Worm (Caenorhabditis elegans) whole organism, early embryonic: Measurements from ENCODE around the gene R12B2.8.
A peak's percentile ranks its signal among the peaks of the same experiment; 100 is the strongest.

Source experiments
- B0310.2 ChIP-seq: sonication (generic microtip); optimal IDR thresholded peaks from 2 replicates; lab custom pipeline; 2016; ENCODE audit warnings: mild to moderate bottlenecking, missing genetic modification characterization, missing compliant biosample characterization
- F13C5.2 ChIP-seq: sonication (generic microtip); optimal IDR thresholded peaks from 2 replicates; lab custom pipeline; 2017; ENCODE audit warnings: mild to moderate bottlenecking, missing genetic modification characterization, inconsistent platforms, missing compliant biosample characterization
- aly-1 ChIP-seq: sonication (generic microtip); optimal IDR thresholded peaks from 2 replicates; lab custom pipeline; 2016; ENCODE audit warnings: missing genetic modification characterization, missing compliant biosample characterization
- ama-1 ChIP-seq: fragments of 150-350 bp; optimal IDR thresholded peaks from 2 replicates; lab custom pipeline; 2014
- ceh-13 ChIP-seq: fragments of 200-800 bp; sonication (Bioruptor generic); optimal IDR thresholded peaks from 2 replicates; lab custom pipeline; 2018; ENCODE audit warnings: mild to moderate bottlenecking, missing genetic modification characterization, missing compliant biosample characterization
- ets-7 ChIP-seq: sonication (generic microtip); optimal IDR thresholded peaks from 2 replicates; lab custom pipeline; 2016; ENCODE audit warnings: missing genotype, missing genetic modification characterization, missing compliant biosample characterization
- flt-1 ChIP-seq: fragments of 200-800 bp; sonication (Bioruptor generic); IDR thresholded peaks from 2 replicates; pipeline ENCODE4 v1.3.6; 2022; ENCODE audit warnings: missing genetic modification characterization, missing compliant biosample characterization
- hmbx-1 ChIP-seq: sonication (generic microtip); optimal IDR thresholded peaks from 2 replicates; lab custom pipeline; 2016; ENCODE audit warnings: mild to moderate bottlenecking, missing genetic modification characterization, missing compliant biosample characterization
- hmg-4 ChIP-seq: fragments of 200-800 bp; sonication (Bioruptor generic); optimal IDR thresholded peaks from 2 replicates; lab custom pipeline; 2018; ENCODE audit warnings: mild to moderate bottlenecking, missing genetic modification characterization, missing compliant biosample characterization
- hnd-1 ChIP-seq: sonication (generic microtip); optimal IDR thresholded peaks from 2 replicates; lab custom pipeline; 2016; ENCODE audit warnings: missing genetic modification characterization, missing compliant biosample characterization
- pes-1 ChIP-seq: fragments of 200-800 bp; sonication (Bioruptor generic); IDR thresholded peaks from 2 replicates; pipeline ENCODE4 v1.3.6; 2022; ENCODE audit warnings: missing genetic modification reagents, missing genetic modification characterization, missing compliant biosample characterization
- scrt-1 ChIP-seq: fragments of 200-800 bp; sonication (Bioruptor generic); IDR thresholded peaks from 2 replicates; pipeline ENCODE4 v1.3.6; 2022; ENCODE audit warnings: missing genetic modification characterization, missing compliant biosample characterization
- sea-1 ChIP-seq: fragments of 200-800 bp; sonication (Bioruptor generic); conservative IDR thresholded peaks from 2 replicates; pipeline ENCODE4 v1.3.6; 2022; ENCODE audit warnings: missing genetic modification characterization, missing compliant biosample characterization
- tbx-11 ChIP-seq: fragments of 200-800 bp; sonication (Bioruptor generic); IDR thresholded peaks from 2 replicates; pipeline ENCODE4 v1.3.6; 2022; ENCODE audit warnings: missing genetic modification characterization, missing compliant biosample characterization
- tbx-37 ChIP-seq: fragments of 200-800 bp; sonication (Bioruptor generic); conservative IDR thresholded peaks from 2 replicates; pipeline ENCODE4 v1.3.6; 2022; ENCODE audit warnings: missing genetic modification reagents, missing genetic modification characterization, missing compliant biosample characterization
- tra-4 ChIP-seq: sonication (generic microtip); optimal IDR thresholded peaks from 2 replicates; lab custom pipeline; 2017; ENCODE audit warnings: missing genetic modification characterization, missing compliant biosample characterization

Gene R12B2.8

DNA sequence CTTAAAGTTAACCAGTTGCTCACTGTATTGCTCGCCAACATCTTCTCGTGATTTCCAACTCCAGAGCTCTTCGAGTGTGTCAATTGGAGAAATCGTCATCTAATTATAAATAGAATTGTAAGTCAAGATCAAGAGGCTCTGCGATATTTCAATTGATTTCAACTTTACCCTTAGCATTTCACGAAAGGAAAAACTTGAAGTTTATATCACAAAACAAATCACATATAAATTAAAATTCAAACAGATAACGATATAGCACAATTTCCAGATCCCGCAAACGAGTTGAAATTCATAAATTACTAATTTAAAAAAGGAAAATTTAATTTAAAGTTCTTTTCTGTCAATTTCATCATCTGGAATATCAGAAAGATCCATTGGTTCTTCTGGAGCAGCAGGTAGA, 44.7 kb downstream of the R12B2.8 start, which contains the start of gene eng-1:
eng-1 (minus strand) TSS at position 101 of the 400 bp plus-strand sequence.
- TF ChIP-seq hmbx-1 (tag; lab: Kevin White, UChicago): no peak
- TF ChIP-seq sea-1 (GFP tag; lab: Robert Waterston, UW): no peak
- no peak for TF ChIP-seq flt-1 (GFP tag; lab: Robert Waterston, UW)
- TF ChIP-seq F13C5.2 (tag; lab: Kevin White, UChicago): no peak
- TF ChIP-seq ceh-13 (GFP tag; lab: Kevin White, UChicago): no peak
- no peak for TF ChIP-seq scrt-1 (GFP tag; lab: Robert Waterston, UW)
- TF ChIP-seq aly-1 (tag; lab: Kevin White, UChicago): no peak
- TF ChIP-seq tbx-11 (GFP tag; lab: Robert Waterston, UW): no peak
- no peak for TF ChIP-seq ets-7 (tag; lab: Kevin White, UChicago)
- TF ChIP-seq hnd-1 (tag; lab: Kevin White, UChicago): no peak
- TF ChIP-seq ama-1 (lab: Kevin White, UChicago): no peak

- TF ChIP-seq F13C5.2 (tag; lab: Kevin White, UChicago) (no peak), ets-7 (tag; lab: Kevin White, UChicago) (no peak), B0310.2 (no peak), tbx-37 (GFP tag; lab: Robert Waterston, UW) (no peak), ceh-13 (GFP tag; lab: Kevin White, UChicago) (no peak), aly-1 (tag; lab: Kevin White, UChicago) (no peak), tra-4 (tag; lab: Kevin White, UChicago) (no peak), tbx-11 (GFP tag; lab: Robert Waterston, UW) (no peak), pes-1 (GFP tag; lab: Robert Waterston, UW) (no peak)
Measured at ce11 chrIII:5869429-5869828, 45.7 kb downstream of the R12B2.8 start, which contains the start of gene F01F1.15. F01F1.15 (minus strand) TSS chrIII:5869529.

ce11 chrIII:5871760-5872159, 48.0 kb downstream of the R12B2.8 start, which contains the start of the genes F01F1.11 and F01F1.3:
F01F1.11 (minus strand) TSS chrIII:5871877.
F01F1.3 (plus strand) TSS chrIII:5871938.
- TF ChIP-seq tra-4 (tag; lab: Kevin White, UChicago) (no peak), F13C5.2 (tag; lab: Kevin White, UChicago) (no peak), sea-1 (GFP tag; lab: Robert Waterston, UW) (no peak), scrt-1 (GFP tag; lab: Robert Waterston, UW) (no peak), pes-1 (GFP tag; lab: Robert Waterston, UW) (peak; percentile 53; the same call in 1 of the 2 replicates), B0310.2 (no peak), tbx-11 (GFP tag; lab: Robert Waterston, UW) (no peak), flt-1 (GFP tag; lab: Robert Waterston, UW) (no peak), hmg-4 (GFP tag; lab: Kevin White, UChicago) (no peak), ama-1 (lab: Kevin White, UChicago) (no peak), tbx-37 (GFP tag; lab: Robert Waterston, UW) (peak; percentile 66; the same call in 1 of the 2 replicates), ets-7 (tag; lab: Kevin White, UChicago) (no peak)

- TF ChIP-seq hnd-1 (tag; lab: Kevin White, UChicago) (no peak), tra-4 (tag; lab: Kevin White, UChicago) (no peak)
Measured at ce11 chrIII:5872288-5872687, 48.6 kb downstream of the R12B2.8 start.

DNA sequence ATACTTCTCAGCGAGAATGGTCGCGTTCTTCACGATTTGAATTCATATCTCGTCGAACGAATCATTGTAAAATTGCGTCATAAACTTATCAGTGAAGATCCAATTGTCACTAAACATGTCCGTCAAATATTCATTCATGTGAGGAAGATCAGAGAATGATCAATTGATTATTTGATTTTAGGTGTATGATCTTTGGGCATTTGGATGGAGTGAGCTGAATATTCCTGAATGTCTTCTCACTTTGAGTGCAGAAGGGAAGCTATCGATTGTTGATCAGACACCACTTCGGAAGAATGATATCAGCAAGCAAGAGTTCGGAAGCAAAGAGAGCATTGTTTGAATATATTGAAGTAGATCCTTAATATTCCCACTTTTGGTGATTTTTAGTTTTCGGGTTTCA, 50.5 kb downstream of the R12B2.8 start:
- no peak for TF ChIP-seq pes-1 (GFP tag; lab: Robert Waterston, UW)
- no peak for TF ChIP-seq scrt-1 (GFP tag; lab: Robert Waterston, UW)
- TF ChIP-seq B0310.2: no peak
- TF ChIP-seq ceh-13 (GFP tag; lab: Kevin White, UChicago): no peak
- no peak for TF ChIP-seq ets-7 (tag; lab: Kevin White, UChicago)
- TF ChIP-seq aly-1 (tag; lab: Kevin White, UChicago): no peak
- TF ChIP-seq ama-1 (lab: Kevin White, UChicago): no peak
- TF ChIP-seq tra-4 (tag; lab: Kevin White, UChicago): no peak
- no peak for TF ChIP-seq F13C5.2 (tag; lab: Kevin White, UChicago)
- TF ChIP-seq flt-1 (GFP tag; lab: Robert Waterston, UW): no peak

ce11 chrIII:5874664-5875417, 51.1 kb downstream of the R12B2.8 start:
- TF ChIP-seq tbx-37 (GFP tag; lab: Robert Waterston, UW): no peak
- TF ChIP-seq F13C5.2 (tag; lab: Kevin White, UChicago): no peak
- no peak for TF ChIP-seq aly-1 (tag; lab: Kevin White, UChicago)
- no peak for TF ChIP-seq ama-1 (lab: Kevin White, UChicago)
- no peak for TF ChIP-seq flt-1 (GFP tag; lab: Robert Waterston, UW)

ce11 chrIII:5875418-5875702, 51.6 kb downstream of the R12B2.8 start:
- no peak for TF ChIP-seq pes-1 (GFP tag; lab: Robert Waterston, UW)
- no peak for TF ChIP-seq ets-7 (tag; lab: Kevin White, UChicago)
- TF ChIP-seq F13C5.2 (tag; lab: Kevin White, UChicago): no peak
- TF ChIP-seq tbx-11 (GFP tag; lab: Robert Waterston, UW): no peak

- TF ChIP-seq hmg-4 (GFP tag; lab: Kevin White, UChicago) (no peak), hmbx-1 (tag; lab: Kevin White, UChicago) (no peak), ama-1 (lab: Kevin White, UChicago) (no peak), hnd-1 (tag; lab: Kevin White, UChicago) (no peak), tbx-37 (GFP tag; lab: Robert Waterston, UW) (no peak), flt-1 (GFP tag; lab: Robert Waterston, UW) (no peak), sea-1 (GFP tag; lab: Robert Waterston, UW) (no peak), tbx-11 (GFP tag; lab: Robert Waterston, UW) (no peak), F13C5.2 (tag; lab: Kevin White, UChicago) (no peak), ets-7 (tag; lab: Kevin White, UChicago) (no peak)
Measured at ce11 chrIII:5875705-5876104, 52.0 kb downstream of the R12B2.8 start.
